Worm (Caenorhabditis elegans) whole organism, early embryonic: ENCODE data around the gene dos-2.

Experiments
- B0310.2 ChIP-seq: sonication (generic microtip); optimal IDR thresholded peaks from 2 replicates; lab custom pipeline; 2016; ENCODE audit warnings: mild to moderate bottlenecking, missing genetic modification characterization, missing compliant biosample characterization
- aly-1 ChIP-seq: sonication (generic microtip); optimal IDR thresholded peaks from 2 replicates; lab custom pipeline; 2016; ENCODE audit warnings: missing genetic modification characterization, missing compliant biosample characterization
- ama-1 ChIP-seq: fragments of 150-350 bp; optimal IDR thresholded peaks from 2 replicates; lab custom pipeline; 2014
- ets-7 ChIP-seq: sonication (generic microtip); optimal IDR thresholded peaks from 2 replicates; lab custom pipeline; 2016; ENCODE audit warnings: missing genotype, missing genetic modification characterization, missing compliant biosample characterization
- hmg-4 ChIP-seq: fragments of 200-800 bp; sonication (Bioruptor generic); optimal IDR thresholded peaks from 2 replicates; lab custom pipeline; 2018; ENCODE audit warnings: mild to moderate bottlenecking, missing genetic modification characterization, missing compliant biosample characterization
- pes-1 ChIP-seq: fragments of 200-800 bp; sonication (Bioruptor generic); IDR thresholded peaks from 2 replicates; pipeline ENCODE4 v1.3.6; 2022; ENCODE audit warnings: missing genetic modification reagents, missing genetic modification characterization, missing compliant biosample characterization
- scrt-1 ChIP-seq: fragments of 200-800 bp; sonication (Bioruptor generic); IDR thresholded peaks from 2 replicates; pipeline ENCODE4 v1.3.6; 2022; ENCODE audit warnings: missing genetic modification characterization, missing compliant biosample characterization
- sea-1 ChIP-seq: fragments of 200-800 bp; sonication (Bioruptor generic); conservative IDR thresholded peaks from 2 replicates; pipeline ENCODE4 v1.3.6; 2022; ENCODE audit warnings: missing genetic modification characterization, missing compliant biosample characterization
- tbx-37 ChIP-seq: fragments of 200-800 bp; sonication (Bioruptor generic); conservative IDR thresholded peaks from 2 replicates; pipeline ENCODE4 v1.3.6; 2022; ENCODE audit warnings: missing genetic modification reagents, missing genetic modification characterization, missing compliant biosample characterization
- tra-4 ChIP-seq: sonication (generic microtip); optimal IDR thresholded peaks from 2 replicates; lab custom pipeline; 2017; ENCODE audit warnings: missing genetic modification characterization, missing compliant biosample characterization

ce11 chrII:3947404-3947803, 28.6 kb upstream of the dos-2 start:
- TF ChIP-seq sea-1 (GFP tag; lab: Robert Waterston, UW) = no peak
- TF ChIP-seq tbx-37 (GFP tag; lab: Robert Waterston, UW) = no peak
- no peak for TF ChIP-seq ama-1 (lab: Kevin White, UChicago)
- no peak for TF ChIP-seq ets-7
- no peak for TF ChIP-seq aly-1
- TF ChIP-seq pes-1 (GFP tag; lab: Robert Waterston, UW) = no peak
- no peak for TF ChIP-seq scrt-1
- TF ChIP-seq tra-4 (tag; lab: Kevin White, UChicago) = no peak
- TF ChIP-seq hmg-4 (GFP tag; lab: Kevin White, UChicago) = no peak
- no peak for TF ChIP-seq B0310.2 (tag; lab: Kevin White, UChicago)
